Worm (Caenorhabditis elegans) whole organism, L4 larva: ENCODE measurements around the gene Y43B11AR.1.
A peak's percentile ranks its signal among the peaks of the same experiment; 100 is the strongest.

Source experiments
- T26A8.4 ChIP-seq: fragments of 200-800 bp; sonication (Bioruptor generic); IDR thresholded peaks from 2 replicates; pipeline ENCODE4 v1.3.6; 2022; ENCODE audit warnings: missing genetic modification characterization, missing compliant biosample characterization
- Y105C5A.15 ChIP-seq: fragments of 200-800 bp; sonication (Bioruptor generic); IDR thresholded peaks from 2 replicates; pipeline ENCODE4 v1.3.6; 2022; ENCODE audit warnings: missing genetic modification characterization, missing compliant biosample characterization
- Y75B8A.6 ChIP-seq: fragments of 200-800 bp; sonication (Bioruptor generic); IDR thresholded peaks from 2 replicates; pipeline ENCODE4 v1.3.6; 2022; ENCODE audit warnings: missing genetic modification reagents, missing genetic modification characterization, missing compliant biosample characterization
- ZK546.5 ChIP-seq, 2 experiments: sonication (generic microtip); optimal IDR thresholded peaks; 2 replicates each; lab custom pipeline; 2017; ENCODE audit warnings: missing biosample characterization in 2 of 2, missing genetic modification characterization in 2 of 2
- aha-1 ChIP-seq: fragments of 150-350 bp; peaks from one replicate; lab custom pipeline; 2014; ENCODE audit warnings: missing biosample characterization, missing genetic modification characterization
- aly-2 ChIP-seq: sonication (generic microtip); optimal IDR thresholded peaks from 2 replicates; lab custom pipeline; 2018; ENCODE audit warnings: missing biosample characterization, missing genetic modification characterization
- ama-1 ChIP-seq: fragments of 150-350 bp; optimal IDR thresholded peaks from 2 replicates; lab custom pipeline; 2014; ENCODE audit warnings: inconsistent platforms, mixed read lengths
- attf-4 ChIP-seq: sonication (generic microtip); optimal IDR thresholded peaks from 3 replicates; lab custom pipeline; 2017; ENCODE audit warnings: missing biosample characterization, missing genetic modification characterization
- ceh-20 ChIP-seq: fragments of 200-800 bp; sonication (Bioruptor generic); IDR thresholded peaks from 2 replicates; pipeline ENCODE4 v1.3.6; 2022; ENCODE audit warnings: missing genetic modification reagents, missing genetic modification characterization, missing compliant biosample characterization
- ceh-28 ChIP-seq: fragments of 150-350 bp; optimal IDR thresholded peaks from 2 replicates; lab custom pipeline; 2014; ENCODE audit warnings: missing biosample characterization, missing genetic modification reagents, missing genetic modification characterization
- ces-1 ChIP-seq: fragments of 150-350 bp; sonication (generic microtip); optimal IDR thresholded peaks from 4 replicates; lab custom pipeline; 2014; ENCODE audit warnings: missing biosample characterization, missing genetic modification reagents, missing genetic modification characterization
- ctbp-1 ChIP-seq: fragments of 200-800 bp; sonication (Bioruptor generic); IDR thresholded peaks from 2 replicates; pipeline ENCODE4 v1.3.6; 2022; ENCODE audit warnings: missing genetic modification reagents, missing genetic modification characterization, missing compliant biosample characterization
- daf-12 ChIP-seq: fragments of 150-350 bp; optimal IDR thresholded peaks from 2 replicates; lab custom pipeline; 2014; ENCODE audit warnings: missing biosample characterization, missing genetic modification reagents, missing genetic modification characterization
- dmd-9 ChIP-seq: fragments of 200-800 bp; sonication (Bioruptor generic); IDR thresholded peaks from 2 replicates; pipeline ENCODE4 v1.3.6; 2022; ENCODE audit warnings: missing genetic modification reagents, missing genetic modification characterization, missing compliant biosample characterization
- dpl-1 ChIP-seq: fragments of 150-350 bp; optimal IDR thresholded peaks from 2 replicates; lab custom pipeline; 2014; ENCODE audit warnings: missing biosample characterization, missing genetic modification reagents, missing genetic modification characterization
- dve-1 ChIP-seq: sonication (generic microtip); optimal IDR thresholded peaks from 2 replicates; lab custom pipeline; 2017; ENCODE audit warnings: antibody characterized with exemption, mild to moderate bottlenecking, missing genetic modification characterization, missing compliant biosample characterization; ENCODE audit not compliant: insufficient read depth
- hlh-11 ChIP-seq: fragments of 200-800 bp; sonication (Bioruptor generic); optimal IDR thresholded peaks from 2 replicates; lab custom pipeline; 2018; ENCODE audit warnings: mild to moderate bottlenecking, missing genetic modification characterization, missing compliant biosample characterization
- hlh-30 ChIP-seq: sonication (generic microtip); optimal IDR thresholded peaks from 2 replicates; lab custom pipeline; 2017; ENCODE audit warnings: antibody characterized with exemption, mild to moderate bottlenecking, missing genetic modification characterization, missing compliant biosample characterization; ENCODE audit not compliant: insufficient read depth
- lin-15B ChIP-seq: fragments of 150-350 bp; sonication (generic microtip); optimal IDR thresholded peaks from 3 replicates; lab custom pipeline; 2014; ENCODE audit warnings: missing biosample characterization, missing genetic modification characterization
- lin-29 ChIP-seq: fragments of 200-800 bp; sonication (Bioruptor generic); IDR thresholded peaks from 2 replicates; pipeline ENCODE4 v1.3.6; 2022; ENCODE audit warnings: missing genetic modification reagents, missing genetic modification characterization, missing compliant biosample characterization
- lin-38 ChIP-seq: fragments of 200-800 bp; sonication (Bioruptor generic); IDR thresholded peaks from 2 replicates; pipeline ENCODE4 v1.3.6; 2022; ENCODE audit warnings: missing genetic modification reagents, missing genetic modification characterization, missing compliant biosample characterization
- lsy-2 ChIP-seq, 2 experiments: fragments of 150-350 bp in 1 of 2; sonication (generic microtip) in 1 of 2; optimal IDR thresholded peaks; 2 replicates each; lab custom pipeline; 2014 to 2017; ENCODE audit warnings: missing biosample characterization in 2 of 2, missing genetic modification characterization in 2 of 2
- madf-9 ChIP-seq: fragments of 200-800 bp; sonication (Bioruptor generic); conservative IDR thresholded peaks from 2 replicates; pipeline ENCODE4 v1.3.6; 2022; ENCODE audit warnings: missing genetic modification reagents, missing genetic modification characterization, missing compliant biosample characterization
- mdt-29 ChIP-seq: fragments of 200-800 bp; sonication (Bioruptor generic); IDR thresholded peaks from 2 replicates; pipeline ENCODE4 v1.3.6; 2022; ENCODE audit warnings: missing genetic modification reagents, missing genetic modification characterization, missing compliant biosample characterization
- mxl-3 ChIP-seq: fragments of 200-800 bp; sonication (Bioruptor generic); optimal IDR thresholded peaks from 2 replicates; lab custom pipeline; 2018; ENCODE audit warnings: mild to moderate bottlenecking, missing genetic modification characterization, missing compliant biosample characterization
- nhr-10 ChIP-seq: fragments of 150-350 bp; optimal IDR thresholded peaks from 2 replicates; lab custom pipeline; 2014; ENCODE audit warnings: missing biosample characterization, missing genetic modification characterization
- nhr-237 ChIP-seq: sonication (generic microtip); optimal IDR thresholded peaks from 2 replicates; lab custom pipeline; 2017; ENCODE audit warnings: missing biosample characterization, missing genetic modification characterization
- nhr-28 ChIP-seq: fragments of 150-350 bp; optimal IDR thresholded peaks from 2 replicates; lab custom pipeline; 2014; ENCODE audit warnings: missing biosample characterization, missing genetic modification characterization
- nhr-41 ChIP-seq: fragments of 200-800 bp; sonication (Bioruptor generic); IDR thresholded peaks from 2 replicates; pipeline ENCODE4 v1.3.6; 2022; ENCODE audit warnings: missing genetic modification reagents, missing genetic modification characterization, missing compliant biosample characterization
- nhr-6 ChIP-seq: fragments of 150-350 bp; optimal IDR thresholded peaks from 2 replicates; lab custom pipeline; 2014; ENCODE audit warnings: missing biosample characterization, missing genetic modification characterization
- nhr-76 ChIP-seq: fragments of 150-350 bp; optimal IDR thresholded peaks from 2 replicates; lab custom pipeline; 2014; ENCODE audit warnings: missing biosample characterization, missing genetic modification characterization
- php-3 ChIP-seq: fragments of 200-800 bp; sonication (Bioruptor generic); IDR thresholded peaks from 2 replicates; pipeline ENCODE4 v1.3.6; 2022; ENCODE audit warnings: missing genetic modification reagents, missing genetic modification characterization, missing compliant biosample characterization
- pqm-1 ChIP-seq: sonication (generic microtip); optimal IDR thresholded peaks from 2 replicates; lab custom pipeline; 2017; ENCODE audit warnings: missing biosample characterization, missing genetic modification characterization
- rbr-2 ChIP-seq: sonication (generic microtip); optimal IDR thresholded peaks from 2 replicates; lab custom pipeline; 2016; ENCODE audit warnings: missing genotype, missing genetic modification characterization, missing compliant biosample characterization
- sdz-12 ChIP-seq: fragments of 200-800 bp; sonication (Bioruptor generic); optimal IDR thresholded peaks from 2 replicates; lab custom pipeline; 2018; ENCODE audit warnings: mild to moderate bottlenecking, missing genetic modification characterization, missing compliant biosample characterization
- skn-1 ChIP-seq: fragments of 150-350 bp; optimal IDR thresholded peaks from 2 replicates; lab custom pipeline; 2014; ENCODE audit warnings: missing biosample characterization, missing genetic modification characterization
- tra-1 ChIP-seq: fragments of 200-800 bp; sonication (Bioruptor generic); IDR thresholded peaks from 2 replicates; pipeline ENCODE4 v1.3.6; 2022; ENCODE audit warnings: missing genetic modification reagents, missing genetic modification characterization, missing compliant biosample characterization
- unc-130 ChIP-seq: sonication (generic microtip); optimal IDR thresholded peaks from 2 replicates; lab custom pipeline; 2016; ENCODE audit warnings: missing genetic modification reagents, missing genetic modification characterization, missing compliant biosample characterization
- vab-7 ChIP-seq: fragments of 200-800 bp; sonication (Bioruptor generic); IDR thresholded peaks from 2 replicates; pipeline ENCODE4 v1.3.6; 2022; ENCODE audit warnings: missing genetic modification reagents, missing genetic modification characterization, missing compliant biosample characterization
- ztf-7 ChIP-seq: fragments of 150-350 bp; optimal IDR thresholded peaks from 2 replicates; lab custom pipeline; 2014; ENCODE audit warnings: missing biosample characterization, missing genetic modification characterization

Gene Y43B11AR.1

DNA sequence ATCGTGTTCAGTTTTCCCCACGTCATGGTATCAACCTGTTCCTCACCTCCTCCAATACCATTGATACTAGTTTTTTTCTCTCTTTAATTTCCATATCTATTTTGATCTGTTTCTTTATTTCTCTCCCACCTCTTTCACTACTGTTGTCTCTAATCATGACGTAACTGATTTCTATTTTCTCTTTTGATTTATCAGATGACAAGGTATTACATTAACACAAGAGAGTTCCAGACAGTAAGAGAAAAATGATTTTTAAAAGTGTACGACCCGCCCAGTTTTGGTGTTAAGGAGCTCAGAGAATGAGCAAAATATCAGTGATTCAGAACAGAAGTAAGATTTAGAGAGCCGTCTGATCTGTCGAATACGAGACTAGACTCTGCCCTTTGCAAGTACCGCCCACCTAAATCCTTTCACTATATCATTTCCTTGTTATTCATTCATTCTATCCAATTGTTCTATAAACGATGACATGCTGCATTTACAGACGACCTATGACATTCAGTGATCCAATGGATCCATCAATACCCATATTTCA, 31.6 kb upstream of the Y43B11AR.1 start, which contains the start of gene nhr-105 (continued):
- TF ChIP-seq nhr-237 (no peak), nhr-41 (GFP tag; lab: Robert Waterston, UW) (no peak), ces-1 (GFP tag; lab: Kevin White, UChicago) (no peak), ctbp-1 (GFP tag; lab: Robert Waterston, UW) (peak; percentile 9; the same call in 1 of the 2 replicates), tra-1 (GFP tag; lab: Robert Waterston, UW) (peak; percentile 62), lin-38 (GFP tag; lab: Robert Waterston, UW) (peak; percentile 37; the same call in 1 of the 2 replicates), lsy-2 (tag; optimal IDR thresholded peaks at IDR 0.05; lab: Kevin White, UChicago) (peak in 1 of 2 experiments; percentile 79), T26A8.4 (GFP tag; lab: Robert Waterston, UW) (peak; percentile 56; the same call in 1 of the 2 replicates), vab-7 (GFP tag; lab: Robert Waterston, UW) (no peak), ztf-7 (peak; percentile 57), php-3 (GFP tag; lab: Robert Waterston, UW) (peak; percentile 32; the same call in 1 of the 2 replicates), hlh-11 (tag; lab: Kevin White, UChicago) (peak; percentile 92), nhr-6 (tag; lab: Kevin White, UChicago) (peak; percentile 53), dpl-1 (GFP tag; lab: Kevin White, UChicago) (no peak), attf-4 (no peak), lin-15B (tag; lab: Kevin White, UChicago) (no peak), sdz-12 (GFP tag; lab: Kevin White, UChicago) (peak; percentile 46), hlh-30 (tag; lab: Kevin White, UChicago) (peak; percentile 84), dve-1 (tag; lab: Kevin White, UChicago) (peak; percentile 88), rbr-2 (tag; lab: Kevin White, UChicago) (peak; percentile 17), Y75B8A.6 (GFP tag; lab: Robert Waterston, UW) (0 out of 2 replicates have a peak, but pooled peaks have one; percentile 33)

DNA sequence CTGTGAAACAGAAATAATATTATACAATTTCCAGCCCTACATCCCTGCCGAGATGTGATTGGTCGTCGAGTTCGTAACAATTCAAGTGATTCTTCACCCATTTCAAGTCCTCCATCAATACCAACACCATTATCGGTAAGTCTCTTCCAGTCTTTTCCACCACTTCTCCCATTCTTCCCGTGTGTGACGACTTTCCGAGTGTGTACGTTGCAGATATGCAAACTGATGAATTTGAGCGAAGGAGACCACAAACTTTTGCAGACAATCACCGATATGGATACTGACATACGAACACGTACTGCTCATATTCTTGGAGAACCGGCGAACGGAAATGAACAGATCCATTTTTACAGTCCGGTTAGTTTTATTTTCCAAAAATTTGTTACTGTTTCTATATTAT, 29.8 kb upstream of the Y43B11AR.1 start:
- TF ChIP-seq nhr-10 (tag; lab: Kevin White, UChicago) (no peak), nhr-28 (tag; lab: Kevin White, UChicago) (no peak), ceh-20 (GFP tag; lab: Robert Waterston, UW) (no peak), pqm-1 (no peak), skn-1 (tag; lab: Kevin White, UChicago) (no peak), lsy-2 (tag; optimal IDR thresholded peaks at IDR 0.05; lab: Kevin White, UChicago) (no peak), ZK546.5 (tag; optimal IDR thresholded peaks at IDR 0.05; lab: Kevin White, UChicago) (no peak), ama-1 (lab: Kevin White, UChicago) (peak; percentile 30), daf-12 (no peak), mxl-3 (GFP tag; lab: Kevin White, UChicago) (no peak), lin-29 (GFP tag; lab: Robert Waterston, UW) (no peak), madf-9 (GFP tag; lab: Robert Waterston, UW) (no peak), aha-1 (tag; lab: Kevin White, UChicago) (peak; percentile 52), unc-130 (GFP tag; lab: Kevin White, UChicago) (no peak), Y105C5A.15 (no peak), aly-2 (no peak), dmd-9 (no peak), ztf-7 (no peak), nhr-76 (tag; lab: Kevin White, UChicago) (no peak), mdt-29 (0 out of 2 replicates have a peak, but pooled peaks have one; percentile 14), T26A8.4 (GFP tag; lab: Robert Waterston, UW) (no peak; the same call in 1 of the 2 replicates), ceh-28 (tag; lab: Kevin White, UChicago) (no peak)
